Fruit fly (Drosophila melanogaster): Measurements from ENCODE around the gene Ccdc56.

- peak; percentile 23 for TF ChIP-seq Mnt (GFP tag; optimal IDR thresholded peaks at IDR 0.05)
- TF ChIP-seq CG12768 (GFP tag; optimal IDR thresholded peaks at IDR 0.05) = no peak
- TF ChIP-seq Hr96 (GFP tag; optimal IDR thresholded peaks at IDR 0.05) = no peak
- no peak for TF ChIP-seq tj (GFP tag; optimal IDR thresholded peaks at IDR 0.05)
- peak; percentile 18 for TF ChIP-seq toe (GFP tag; optimal IDR thresholded peaks at IDR 0.05)
- TF ChIP-seq CG1620 (GFP tag; optimal IDR thresholded peaks at IDR 0.05) = no peak
- TF ChIP-seq CG11617 (GFP tag; optimal IDR thresholded peaks at IDR 0.05) = no peak
- TF ChIP-seq cic (GFP tag; optimal IDR thresholded peaks at IDR 0.05) = peak; percentile 37
- no peak for TF ChIP-seq CG5204 (GFP tag; optimal IDR thresholded peaks at IDR 0.05)
Measured at dm6 chr3L:11681794-11682193, 27.0 kb upstream of the Ccdc56 start, which contains the start of gene TfIIEalpha.

Measured in whole organism, adult.